2 worm cellular contexts compared by ENCODE assay signal in genomic region chrII:14380778-14381177, ce11.
A peak's percentile ranks its signal among the peaks of the same experiment; 100 is the strongest.
TF ChIP-seq lines count a peak whose summit lies in the region.

No protein-coding gene starts in this region.

TF ChIP-seq in whole organism, L1 larva, 84 proteins besides CTCF, POLR2A, EP300 and RAD21:
- no peak for TF ChIP-seq nhr-20 (tag; optimal IDR thresholded peaks at IDR 0.05; lab: Kevin White, UChicago)
- TF ChIP-seq hlh-4 (tag; optimal IDR thresholded peaks at IDR 0.05; lab: Kevin White, UChicago) = no peak
- peak; percentile 50 for TF ChIP-seq nhr-85 (tag; lab: Kevin White, UChicago)
- TF ChIP-seq ets-5 (GFP tag; IDR thresholded peaks at IDR 0.05; lab: Robert Waterston, UW) = no peak
- TF ChIP-seq ceh-8 (GFP tag; optimal IDR thresholded peaks at IDR 0.05; lab: Kevin White, UChicago) = no peak
- TF ChIP-seq unc-30 (tag; optimal IDR thresholded peaks at IDR 0.05; lab: Kevin White, UChicago) = no peak
TF ChIP-seq in whole organism, L1 larva: peak in this region for 1.

TF ChIP-seq in whole organism, L4 larva, 104 proteins besides CTCF, POLR2A, EP300 and RAD21:
- TF ChIP-seq fkh-10 (GFP tag; optimal IDR thresholded peaks at IDR 0.05; lab: Kevin White, UChicago) = no peak
- peak; percentile 93 for TF ChIP-seq aha-1 (tag; lab: Kevin White, UChicago)

Comparison
In these comparisons a context has a peak if more than half of its experiments do, and no peak if none do; other contexts are left out.
1. Of the 29 proteins assayed by ChIP-seq in both whole organism, L4 larva and whole organism, L1 larva: peak only in whole organism, L4 larva: aha-1; only in whole organism, L1 larva: none; in both: none; in neither: 28.